Worm (Caenorhabditis elegans) whole organism, early embryonic: Measurements from ENCODE around the gene C34C12.9.

ENCODE experiments used
- B0310.2 ChIP-seq: sonication (generic microtip); optimal IDR thresholded peaks from 2 replicates; lab custom pipeline; 2016; ENCODE audit warnings: mild to moderate bottlenecking, missing genetic modification characterization, missing compliant biosample characterization
- F13C5.2 ChIP-seq: sonication (generic microtip); optimal IDR thresholded peaks from 2 replicates; lab custom pipeline; 2017; ENCODE audit warnings: mild to moderate bottlenecking, missing genetic modification characterization, inconsistent platforms, missing compliant biosample characterization
- ama-1 ChIP-seq: fragments of 150-350 bp; optimal IDR thresholded peaks from 2 replicates; lab custom pipeline; 2014
- ceh-13 ChIP-seq: fragments of 200-800 bp; sonication (Bioruptor generic); optimal IDR thresholded peaks from 2 replicates; lab custom pipeline; 2018; ENCODE audit warnings: mild to moderate bottlenecking, missing genetic modification characterization, missing compliant biosample characterization
- ceh-36 ChIP-seq: sonication (generic microtip); optimal IDR thresholded peaks from 2 replicates; lab custom pipeline; 2016; ENCODE audit warnings: missing genetic modification characterization, inconsistent platforms, missing compliant biosample characterization
- ets-7 ChIP-seq: sonication (generic microtip); optimal IDR thresholded peaks from 2 replicates; lab custom pipeline; 2016; ENCODE audit warnings: missing genotype, missing genetic modification characterization, missing compliant biosample characterization
- flt-1 ChIP-seq: fragments of 200-800 bp; sonication (Bioruptor generic); IDR thresholded peaks from 2 replicates; pipeline ENCODE4 v1.3.6; 2022; ENCODE audit warnings: missing genetic modification characterization, missing compliant biosample characterization
- hmg-4 ChIP-seq: fragments of 200-800 bp; sonication (Bioruptor generic); optimal IDR thresholded peaks from 2 replicates; lab custom pipeline; 2018; ENCODE audit warnings: mild to moderate bottlenecking, missing genetic modification characterization, missing compliant biosample characterization
- hnd-1 ChIP-seq: sonication (generic microtip); optimal IDR thresholded peaks from 2 replicates; lab custom pipeline; 2016; ENCODE audit warnings: missing genetic modification characterization, missing compliant biosample characterization
- sea-1 ChIP-seq: fragments of 200-800 bp; sonication (Bioruptor generic); conservative IDR thresholded peaks from 2 replicates; pipeline ENCODE4 v1.3.6; 2022; ENCODE audit warnings: missing genetic modification characterization, missing compliant biosample characterization
- tbx-37 ChIP-seq: fragments of 200-800 bp; sonication (Bioruptor generic); conservative IDR thresholded peaks from 2 replicates; pipeline ENCODE4 v1.3.6; 2022; ENCODE audit warnings: missing genetic modification reagents, missing genetic modification characterization, missing compliant biosample characterization
- tra-4 ChIP-seq: sonication (generic microtip); optimal IDR thresholded peaks from 2 replicates; lab custom pipeline; 2017; ENCODE audit warnings: missing genetic modification characterization, missing compliant biosample characterization

DNA sequence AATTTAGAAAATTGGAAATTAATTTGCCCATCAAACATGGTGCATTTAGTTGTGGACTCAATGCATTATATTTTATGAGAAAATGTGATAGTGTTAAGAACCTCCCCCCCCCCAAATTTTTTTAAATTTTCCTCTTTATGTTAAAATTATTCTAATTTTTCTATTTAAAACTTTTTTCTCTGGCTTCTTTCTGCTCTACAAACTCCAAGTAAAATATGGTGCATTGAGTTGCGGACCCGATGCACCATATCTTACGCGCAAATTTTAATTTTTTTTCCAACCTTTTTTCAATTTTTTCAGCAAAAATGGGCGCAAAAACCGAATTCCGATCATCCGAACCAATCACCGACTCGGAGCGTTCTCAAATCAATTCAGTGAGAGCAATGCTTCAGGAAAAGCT is 7.0 kb upstream of the C34C12.9 start, which contains the start of gene C34C12.6:
- TF ChIP-seq ama-1 (lab: Kevin White, UChicago), result no peak
- TF ChIP-seq B0310.2 (tag; lab: Kevin White, UChicago), result no peak
- no peak for TF ChIP-seq ets-7 (tag; lab: Kevin White, UChicago)
- no peak for TF ChIP-seq F13C5.2 (tag; lab: Kevin White, UChicago)
- TF ChIP-seq tra-4 (tag; lab: Kevin White, UChicago), result no peak
- TF ChIP-seq flt-1, result no peak
- TF ChIP-seq hmg-4, result no peak
- no peak for TF ChIP-seq tbx-37 (GFP tag; lab: Robert Waterston, UW)
- TF ChIP-seq ceh-13 (GFP tag; lab: Kevin White, UChicago), result no peak
- no peak for TF ChIP-seq sea-1
- no peak for TF ChIP-seq hnd-1 (tag; lab: Kevin White, UChicago)
- no peak for TF ChIP-seq ceh-36 (tag; lab: Kevin White, UChicago)
